Fruit fly (Drosophila melanogaster): Measurements from ENCODE around the gene CG10428.
A peak's percentile ranks its signal among the peaks of the same experiment; 100 is the strongest.

DNA sequence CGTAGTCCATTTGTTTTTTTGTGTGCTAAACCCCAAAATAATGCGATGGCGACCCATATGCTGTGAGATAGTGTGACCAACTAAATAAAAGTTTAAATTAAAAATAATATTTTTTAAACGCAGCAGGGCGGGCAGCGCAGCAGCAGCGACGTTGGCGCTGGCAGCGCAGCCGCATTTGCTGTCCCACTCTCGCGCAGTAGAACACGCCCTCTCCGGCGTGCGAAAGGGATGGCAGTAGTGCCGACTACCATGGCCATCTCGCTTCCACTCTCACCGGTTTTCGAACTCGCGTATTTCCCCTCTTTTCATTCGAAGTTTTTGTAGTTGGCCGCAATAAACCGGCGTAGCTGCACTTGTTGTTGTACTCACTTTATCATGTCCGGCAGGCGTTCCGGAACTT lies 12.6 kb upstream of the CG10428 start:
- TF ChIP-seq Scr (GFP tag; IDR thresholded peaks at IDR 0.05; ENCODE audit: partially characterized antibody) = no peak
- no peak for TF ChIP-seq CG12155 (GFP tag; optimal IDR thresholded peaks at IDR 0.05)
- TF ChIP-seq CG4617 (GFP tag; optimal IDR thresholded peaks at IDR 0.05; ENCODE audit: borderline replicate concordance) = no peak
- no peak for TF ChIP-seq bsh (GFP tag; optimal IDR thresholded peaks at IDR 0.05)
- no peak for TF ChIP-seq Doc3 (GFP tag; IDR thresholded peaks at IDR 0.05; ENCODE audit: partially characterized antibody)
- TF ChIP-seq D19A (tag; optimal IDR thresholded peaks at IDR 0.05) = no peak
- TF ChIP-seq CG6272 (GFP tag; IDR thresholded peaks at IDR 0.05) = no peak
- no peak for TF ChIP-seq CG7839 (tag; optimal IDR thresholded peaks at IDR 0.05)
- no peak for TF ChIP-seq Dbx (GFP tag; IDR thresholded peaks at IDR 0.05)
- TF ChIP-seq NfI (GFP tag; optimal IDR thresholded peaks at IDR 0.05) = no peak
- TF ChIP-seq chinmo (GFP tag; IDR thresholded peaks at IDR 0.05; ENCODE audit: partially characterized antibody) = peak; percentile 91; the same call in 2 of the 4 replicates
- TF ChIP-seq br (optimal IDR thresholded peaks at IDR 0.05) = no peak
